Fruit fly (Drosophila melanogaster) whole organism, embryonic: ENCODE results near the gene Nph.

Experiments used
- Asciz ChIP-seq: fragments of 200-800 bp; sonication (Bioruptor generic); optimal IDR thresholded peaks from 2 replicates; lab custom pipeline; 2017; ENCODE audit warnings: missing biosample characterization, mild to moderate bottlenecking, missing genetic modification characterization, missing genetic modification reagents
- Atf-2 ChIP-seq: fragments of 200-800 bp; sonication (Bioruptor generic); optimal IDR thresholded peaks from 2 replicates; lab custom pipeline; 2016; ENCODE audit warnings: missing biosample characterization, missing genetic modification characterization
- B-H1 ChIP-seq: fragments of 200-800 bp; sonication (Bioruptor generic); IDR thresholded peaks from 3 replicates; pipeline ENCODE4 v1.3.6; 2022; ENCODE audit warnings: missing biosample characterization, missing genetic modification characterization
- CG10274 ChIP-seq: fragments of 200-800 bp; sonication (Bioruptor generic); optimal IDR thresholded peaks from 3 replicates; lab custom pipeline; 2017; ENCODE audit warnings: missing biosample characterization, mild to moderate bottlenecking, missing genetic modification characterization
- CG12219 ChIP-seq: fragments of 200-800 bp; sonication (Bioruptor generic); optimal IDR thresholded peaks from 3 replicates; lab custom pipeline; 2018; ENCODE audit warnings: missing biosample characterization, mild to moderate bottlenecking, missing genetic modification characterization
- CG13424 ChIP-seq: fragments of 200-800 bp; sonication (Bioruptor generic); optimal IDR thresholded peaks from 2 replicates; lab custom pipeline; 2019; ENCODE audit warnings: missing biosample characterization, mild to moderate bottlenecking, missing genetic modification characterization, moderate library complexity
- CG17328 ChIP-seq: fragments of 200-800 bp; sonication (Bioruptor generic); IDR thresholded peaks from 2 replicates; pipeline ENCODE4 v1.3.6; 2022; ENCODE audit warnings: missing biosample characterization, missing genetic modification characterization
- CG17385 ChIP-seq: fragments of 200-800 bp; sonication (Bioruptor generic); optimal IDR thresholded peaks from 3 replicates; lab custom pipeline; 2018; ENCODE audit warnings: missing biosample characterization, mild to moderate bottlenecking, missing genetic modification characterization
- CG18262 ChIP-seq: fragments of 200-800 bp; optimal IDR thresholded peaks from 3 replicates; lab custom pipeline; 2019; ENCODE audit warnings: missing biosample characterization, mild to moderate bottlenecking, missing genetic modification characterization, moderate library complexity
- CG2875 ChIP-seq: fragments of 200-800 bp; sonication (Bioruptor generic); optimal IDR thresholded peaks from 2 replicates; lab custom pipeline; 2017; ENCODE audit warnings: missing biosample characterization, mild to moderate bottlenecking, missing genetic modification characterization, missing genetic modification reagents
- CG32532 ChIP-seq: fragments of 200-800 bp; sonication (Bioruptor generic); IDR thresholded peaks from 2 replicates; pipeline ENCODE4 v1.3.6; 2022; ENCODE audit warnings: missing biosample characterization, missing genetic modification characterization
- CG32772 ChIP-seq: fragments of 200-800 bp; sonication (Bioruptor generic); IDR thresholded peaks from 2 replicates; pipeline ENCODE4 v1.3.6; 2022; ENCODE audit warnings: missing biosample characterization, missing genetic modification characterization
- CG4282 ChIP-seq: fragments of 200-800 bp; sonication (Bioruptor generic); optimal IDR thresholded peaks from 2 replicates; lab custom pipeline; 2016; ENCODE audit warnings: missing biosample characterization, missing genetic modification characterization
- CG4404 ChIP-seq: fragments of 200-800 bp; sonication (Bioruptor generic); IDR thresholded peaks from 2 replicates; pipeline ENCODE4 v1.3.6; 2022; ENCODE audit warnings: missing biosample characterization, missing genetic modification characterization
- CG5180 ChIP-seq: fragments of 200-800 bp; sonication (Bioruptor generic); optimal IDR thresholded peaks from 3 replicates; lab custom pipeline; 2017; ENCODE audit warnings: missing biosample characterization, missing genetic modification characterization, mild to moderate bottlenecking, moderate library complexity, missing genetic modification reagents
- CG6854 ChIP-seq: fragments of 200-800 bp; sonication (Bioruptor generic); optimal IDR thresholded peaks from 3 replicates; lab custom pipeline; 2017; ENCODE audit warnings: missing biosample characterization, mild to moderate bottlenecking, missing genetic modification characterization
- CG7839 ChIP-seq: fragments of 200-800 bp; sonication (Bioruptor generic); optimal IDR thresholded peaks from 3 replicates; lab custom pipeline; 2018; ENCODE audit warnings: missing biosample characterization, mild to moderate bottlenecking, missing genetic modification characterization, moderate library complexity
- CG8478 ChIP-seq: fragments of >200 bp; optimal IDR thresholded peaks from 2 replicates; lab custom pipeline; 2018
- CG9797 ChIP-seq: fragments of 200-800 bp; sonication (Bioruptor generic); optimal IDR thresholded peaks from 3 replicates; lab custom pipeline; 2018; ENCODE audit warnings: missing biosample characterization, mild to moderate bottlenecking, missing genetic modification characterization
- CkIIα-i1 ChIP-seq: fragments of 200-800 bp; sonication (Bioruptor generic); IDR thresholded peaks from 2 replicates; pipeline ENCODE4 v1.3.6; 2022; ENCODE audit warnings: missing biosample characterization, missing genetic modification characterization
- Doc3 ChIP-seq: fragments of 200-800 bp; sonication (Bioruptor generic); IDR thresholded peaks from 3 replicates; pipeline ENCODE4 v1.3.6; 2022; ENCODE audit warnings: missing biosample characterization, missing genetic modification characterization; ENCODE audit not compliant: partially characterized antibody
- Drgx ChIP-seq: fragments of 200-800 bp; sonication (Bioruptor generic); IDR thresholded peaks from 2 replicates; pipeline ENCODE4 v1.3.6; 2022; ENCODE audit warnings: missing biosample characterization, missing genetic modification characterization
- Fer1 ChIP-seq: fragments of 200-800 bp; sonication (Bioruptor generic); optimal IDR thresholded peaks from 2 replicates; lab custom pipeline; 2017; ENCODE audit warnings: missing biosample characterization, mild to moderate bottlenecking, missing genetic modification characterization
- HLH54F ChIP-seq: fragments of 200-800 bp; sonication (Bioruptor generic); optimal IDR thresholded peaks from 3 replicates; lab custom pipeline; 2016; ENCODE audit warnings: missing biosample characterization, missing genetic modification characterization
- Pdp1 ChIP-seq, 2 experiments: fragments of 200-800 bp; sonication (Bioruptor generic); optimal IDR thresholded peaks; 3 replicates each; lab custom pipeline; 2016; ENCODE audit warnings: missing biosample characterization in 2 of 2, missing genetic modification characterization in 2 of 2, mild to moderate bottlenecking in 1 of 2, moderate library complexity in 1 of 2
- Ptx1 ChIP-seq: fragments of 200-800 bp; sonication (Bioruptor generic); IDR thresholded peaks from 2 replicates; pipeline ENCODE4 v1.3.6; 2022; ENCODE audit warnings: missing biosample characterization, missing genetic modification characterization
- Tbp ChIP-seq: fragments of >200 bp; optimal IDR thresholded peaks from 2 replicates; lab custom pipeline; 2018; ENCODE audit warnings: missing biosample characterization, missing genetic modification characterization
- Vsx1 ChIP-seq: fragments of 200-800 bp; sonication (Bioruptor generic); optimal IDR thresholded peaks from 2 replicates; lab custom pipeline; 2017; ENCODE audit warnings: missing biosample characterization, mild to moderate bottlenecking, missing genetic modification characterization, missing genetic modification reagents
- Xbp1 ChIP-seq: fragments of 200-800 bp; sonication (Bioruptor generic); optimal IDR thresholded peaks from 3 replicates; lab custom pipeline; 2016; ENCODE audit warnings: missing biosample characterization, mild to moderate bottlenecking, missing genetic modification characterization
- Xrp1 ChIP-seq: fragments of 200-800 bp; sonication (Bioruptor generic); IDR thresholded peaks from 2 replicates; pipeline ENCODE4 v1.3.6; 2022; ENCODE audit warnings: missing biosample characterization, missing genetic modification characterization
- chm ChIP-seq: fragments of 200-800 bp; sonication (Bioruptor generic); IDR thresholded peaks from 2 replicates; pipeline ENCODE4 v1.3.6; 2022; ENCODE audit warnings: missing biosample characterization, missing genetic modification characterization
- crp ChIP-seq, 2 experiments: fragments of 200-800 bp; sonication (Bioruptor generic); optimal IDR thresholded peaks; 2 replicates in 1 of 2; 3 replicates in 1 of 2; lab custom pipeline; 2017; ENCODE audit warnings: missing biosample characterization in 2 of 2, missing genetic modification characterization in 2 of 2, mild to moderate bottlenecking in 1 of 2, moderate library complexity in 1 of 2
- cwo ChIP-seq: fragments of 200-800 bp; sonication (Bioruptor generic); optimal IDR thresholded peaks from 3 replicates; lab custom pipeline; 2017; ENCODE audit warnings: missing biosample characterization, missing genetic modification characterization, mild to moderate bottlenecking, moderate library complexity, missing genetic modification reagents
- danr ChIP-seq: fragments of 200-800 bp; sonication (Bioruptor generic); IDR thresholded peaks from 2 replicates; pipeline ENCODE4 v1.3.6; 2022; ENCODE audit warnings: missing biosample characterization, missing genetic modification characterization
- ems ChIP-seq: fragments of 200-800 bp; sonication (Bioruptor generic); optimal IDR thresholded peaks from 3 replicates; lab custom pipeline; 2016; ENCODE audit warnings: missing biosample characterization, missing genetic modification characterization
- exex ChIP-seq: fragments of 200-800 bp; sonication (Bioruptor generic); optimal IDR thresholded peaks from 4 replicates; lab custom pipeline; 2018; ENCODE audit warnings: missing biosample characterization, mild to moderate bottlenecking, missing genetic modification characterization, moderate library complexity
- gcm2 ChIP-seq: fragments of 200-800 bp; sonication (Bioruptor generic); optimal IDR thresholded peaks from 2 replicates; lab custom pipeline; 2016; ENCODE audit warnings: missing biosample characterization, missing genetic modification characterization
- gfzf ChIP-seq: fragments of 200-800 bp; sonication (Bioruptor generic); optimal IDR thresholded peaks from 2 replicates; lab custom pipeline; 2016; ENCODE audit warnings: missing biosample characterization, mild to moderate bottlenecking, missing genetic modification characterization, moderate library complexity
- grn ChIP-seq: fragments of 200-800 bp; sonication (Bioruptor generic); optimal IDR thresholded peaks from 3 replicates; lab custom pipeline; 2017; ENCODE audit warnings: missing biosample characterization, missing genetic modification characterization
- gt ChIP-seq: fragments of 200-800 bp; sonication (Bioruptor generic); IDR thresholded peaks from 2 replicates; pipeline ENCODE4 v1.3.6; 2022; ENCODE audit warnings: missing biosample characterization, missing genetic modification characterization
- lmd ChIP-seq: fragments of 200-800 bp; sonication (Bioruptor generic); IDR thresholded peaks from 2 replicates; pipeline ENCODE4 v1.3.6; 2022; ENCODE audit warnings: missing biosample characterization, missing genetic modification characterization
- luna ChIP-seq: fragments of 200-800 bp; sonication (Bioruptor generic); optimal IDR thresholded peaks from 2 replicates; lab custom pipeline; 2016; ENCODE audit warnings: missing biosample characterization, missing genetic modification characterization
- onecut ChIP-seq: fragments of 200-800 bp; sonication (Bioruptor generic); IDR thresholded peaks from 2 replicates; pipeline ENCODE4 v1.3.6; 2022; ENCODE audit warnings: missing biosample characterization, missing genetic modification characterization
- otp ChIP-seq: fragments of 200-800 bp; sonication (Bioruptor generic); IDR thresholded peaks from 3 replicates; pipeline ENCODE4, ENCODE4 v1.3.6; 2022; ENCODE audit warnings: missing biosample characterization, missing genetic modification characterization
- phol ChIP-seq: fragments of 200-800 bp; sonication (Bioruptor generic); optimal IDR thresholded peaks from 3 replicates; lab custom pipeline; 2018; ENCODE audit warnings: missing biosample characterization, mild to moderate bottlenecking, missing genetic modification characterization, moderate library complexity
- sisA ChIP-seq: fragments of 200-800 bp; sonication (Bioruptor generic); IDR thresholded peaks from 2 replicates; pipeline ENCODE4 v1.3.6; 2022; ENCODE audit warnings: missing biosample characterization, missing genetic modification characterization
- slbo ChIP-seq: fragments of 200-800 bp; sonication (Bioruptor generic); IDR thresholded peaks from 2 replicates; pipeline ENCODE4 v1.3.6; 2022; ENCODE audit warnings: missing biosample characterization, missing genetic modification characterization
- sug ChIP-seq: fragments of 200-800 bp; optimal IDR thresholded peaks from 2 replicates; lab custom pipeline; 2019; ENCODE audit warnings: missing biosample characterization, mild to moderate bottlenecking, missing genetic modification characterization, moderate library complexity
- trem ChIP-seq: fragments of 200-800 bp; optimal IDR thresholded peaks from 3 replicates; lab custom pipeline; 2019; ENCODE audit warnings: missing biosample characterization, mild to moderate bottlenecking, missing genetic modification characterization, moderate library complexity
- yki ChIP-seq: fragments of >200 bp; optimal IDR thresholded peaks from 3 replicates; lab custom pipeline; 2018

The Nph gene

dm6 chr3R:30012602-30013489 is 8.2 kb upstream of the Nph start (continued):
- TF ChIP-seq ems (GFP tag; lab: Kevin White, UChicago) (peak; percentile 7), B-H1 (GFP tag; lab: Robert Waterston, UW) (no peak), Vsx1 (GFP tag; lab: Kevin White, UChicago) (peak; percentile 20), Asciz (GFP tag; lab: Kevin White, UChicago) (no peak), gfzf (GFP tag; lab: Kevin White, UChicago) (no peak), Xbp1 (GFP tag; lab: Kevin White, UChicago) (peak; percentile 18), sisA (no peak; the same call in 1 of the 2 replicates), grn (GFP tag; lab: Kevin White, UChicago) (peak; percentile 71), gt (GFP tag; lab: Robert Waterston, UW) (no peak), Pdp1 (GFP tag; optimal IDR thresholded peaks at IDR 0.05; lab: Kevin White, UChicago) (peak in 1 of 2 experiments; percentile 88), CG13424 (tag; lab: Kevin White, UChicago) (no peak), Atf-2 (no peak), Drgx (GFP tag; lab: Robert Waterston, UW) (peak; percentile 59), onecut (GFP tag; lab: Robert Waterston, UW) (no peak), CG17328 (GFP tag; lab: Robert Waterston, UW) (no peak), lmd (GFP tag; lab: Robert Waterston, UW) (peak; percentile 42; the same call in 1 of the 2 replicates), CG7839 (peak; percentile 6), gcm2 (no peak), CG5180 (GFP tag; lab: Kevin White, UChicago) (no peak), chm (GFP tag; lab: Robert Waterston, UW) (no peak), CG17385 (no peak), CkIIα-i1 (GFP tag; lab: Robert Waterston, UW) (no peak), phol (no peak), Doc3 (GFP tag; lab: Robert Waterston, UW) (no peak), CG18262 (tag; lab: Kevin White, UChicago) (no peak), CG32532 (peak; percentile 83), exex (tag; lab: Kevin White, UChicago) (peak; percentile 64), CG32772 (0 out of 2 replicates have a peak, but pooled peaks have one; percentile 16), yki (no peak), otp (GFP tag; lab: Robert Waterston, UW) (peak; percentile 42; the same call in 1 of the 3 replicates), Xrp1 (0 out of 2 replicates have a peak, but pooled peaks have one; percentile 5), luna (no peak), CG6854 (no peak), CG2875 (GFP tag; lab: Kevin White, UChicago) (no peak), CG4282 (GFP tag; lab: Kevin White, UChicago) (no peak), slbo (GFP tag; lab: Robert Waterston, UW) (peak; percentile 48; the same call in 1 of the 2 replicates), Ptx1 (GFP tag; lab: Robert Waterston, UW) (0 out of 2 replicates have a peak, but pooled peaks have one; percentile 32), CG10274 (peak; percentile 85), trem (no peak), CG8478 (lab: Kevin White, UChicago) (no peak), cwo (GFP tag; lab: Kevin White, UChicago) (peak; percentile 95), Fer1 (GFP tag; lab: Kevin White, UChicago) (no peak), CG12219 (no peak), Tbp (GFP tag; lab: Kevin White, UChicago) (no peak), sug (tag; lab: Kevin White, UChicago) (peak; percentile 25), crp (GFP tag; optimal IDR thresholded peaks at IDR 0.05; lab: Kevin White, UChicago) (no peak), HLH54F (peak; percentile 6), danr (GFP tag; lab: Robert Waterston, UW) (no peak), CG4404 (no peak), CG9797 (GFP tag; lab: Kevin White, UChicago) (no peak)
